Worm (Caenorhabditis elegans) whole organism, early embryonic: ENCODE measurements around the gene T04H1.12.

ENCODE experiments used
- B0310.2 ChIP-seq: sonication (generic microtip); optimal IDR thresholded peaks from 2 replicates; lab custom pipeline; 2016; ENCODE audit warnings: mild to moderate bottlenecking, missing genetic modification characterization, missing compliant biosample characterization
- F13C5.2 ChIP-seq: sonication (generic microtip); optimal IDR thresholded peaks from 2 replicates; lab custom pipeline; 2017; ENCODE audit warnings: mild to moderate bottlenecking, missing genetic modification characterization, inconsistent platforms, missing compliant biosample characterization
- aly-1 ChIP-seq: sonication (generic microtip); optimal IDR thresholded peaks from 2 replicates; lab custom pipeline; 2016; ENCODE audit warnings: missing genetic modification characterization, missing compliant biosample characterization
- ama-1 ChIP-seq: fragments of 150-350 bp; optimal IDR thresholded peaks from 2 replicates; lab custom pipeline; 2014
- ceh-13 ChIP-seq: fragments of 200-800 bp; sonication (Bioruptor generic); optimal IDR thresholded peaks from 2 replicates; lab custom pipeline; 2018; ENCODE audit warnings: mild to moderate bottlenecking, missing genetic modification characterization, missing compliant biosample characterization
- ceh-36 ChIP-seq: sonication (generic microtip); optimal IDR thresholded peaks from 2 replicates; lab custom pipeline; 2016; ENCODE audit warnings: missing genetic modification characterization, inconsistent platforms, missing compliant biosample characterization
- ets-7 ChIP-seq: sonication (generic microtip); optimal IDR thresholded peaks from 2 replicates; lab custom pipeline; 2016; ENCODE audit warnings: missing genotype, missing genetic modification characterization, missing compliant biosample characterization
- flt-1 ChIP-seq: fragments of 200-800 bp; sonication (Bioruptor generic); IDR thresholded peaks from 2 replicates; pipeline ENCODE4 v1.3.6; 2022; ENCODE audit warnings: missing genetic modification characterization, missing compliant biosample characterization
- hmbx-1 ChIP-seq: sonication (generic microtip); optimal IDR thresholded peaks from 2 replicates; lab custom pipeline; 2016; ENCODE audit warnings: mild to moderate bottlenecking, missing genetic modification characterization, missing compliant biosample characterization
- hmg-4 ChIP-seq: fragments of 200-800 bp; sonication (Bioruptor generic); optimal IDR thresholded peaks from 2 replicates; lab custom pipeline; 2018; ENCODE audit warnings: mild to moderate bottlenecking, missing genetic modification characterization, missing compliant biosample characterization
- hnd-1 ChIP-seq: sonication (generic microtip); optimal IDR thresholded peaks from 2 replicates; lab custom pipeline; 2016; ENCODE audit warnings: missing genetic modification characterization, missing compliant biosample characterization
- pes-1 ChIP-seq: fragments of 200-800 bp; sonication (Bioruptor generic); IDR thresholded peaks from 2 replicates; pipeline ENCODE4 v1.3.6; 2022; ENCODE audit warnings: missing genetic modification reagents, missing genetic modification characterization, missing compliant biosample characterization
- scrt-1 ChIP-seq: fragments of 200-800 bp; sonication (Bioruptor generic); IDR thresholded peaks from 2 replicates; pipeline ENCODE4 v1.3.6; 2022; ENCODE audit warnings: missing genetic modification characterization, missing compliant biosample characterization
- sea-1 ChIP-seq: fragments of 200-800 bp; sonication (Bioruptor generic); conservative IDR thresholded peaks from 2 replicates; pipeline ENCODE4 v1.3.6; 2022; ENCODE audit warnings: missing genetic modification characterization, missing compliant biosample characterization
- tbx-11 ChIP-seq: fragments of 200-800 bp; sonication (Bioruptor generic); IDR thresholded peaks from 2 replicates; pipeline ENCODE4 v1.3.6; 2022; ENCODE audit warnings: missing genetic modification characterization, missing compliant biosample characterization
- tbx-37 ChIP-seq: fragments of 200-800 bp; sonication (Bioruptor generic); conservative IDR thresholded peaks from 2 replicates; pipeline ENCODE4 v1.3.6; 2022; ENCODE audit warnings: missing genetic modification reagents, missing genetic modification characterization, missing compliant biosample characterization
- tra-4 ChIP-seq: sonication (generic microtip); optimal IDR thresholded peaks from 2 replicates; lab custom pipeline; 2017; ENCODE audit warnings: missing genetic modification characterization, missing compliant biosample characterization

Gene T04H1.12

ce11 chrV:12255343-12255742 is at the start of gene T04H1.12:
TSS of gene T04H1.12 (plus strand) at chrV:12255643.
- TF ChIP-seq tbx-37 (GFP tag; lab: Robert Waterston, UW) (no peak), flt-1 (GFP tag; lab: Robert Waterston, UW) (no peak), pes-1 (no peak), B0310.2 (tag; lab: Kevin White, UChicago) (no peak), F13C5.2 (no peak), ets-7 (tag; lab: Kevin White, UChicago) (no peak), ama-1 (lab: Kevin White, UChicago) (no peak), sea-1 (GFP tag; lab: Robert Waterston, UW) (no peak), hnd-1 (tag; lab: Kevin White, UChicago) (no peak), ceh-36 (tag; lab: Kevin White, UChicago) (no peak), ceh-13 (no peak), scrt-1 (GFP tag; lab: Robert Waterston, UW) (no peak), aly-1 (no peak), hmg-4 (no peak), tbx-11 (GFP tag; lab: Robert Waterston, UW) (no peak), hmbx-1 (no peak), tra-4 (no peak)

DNA sequence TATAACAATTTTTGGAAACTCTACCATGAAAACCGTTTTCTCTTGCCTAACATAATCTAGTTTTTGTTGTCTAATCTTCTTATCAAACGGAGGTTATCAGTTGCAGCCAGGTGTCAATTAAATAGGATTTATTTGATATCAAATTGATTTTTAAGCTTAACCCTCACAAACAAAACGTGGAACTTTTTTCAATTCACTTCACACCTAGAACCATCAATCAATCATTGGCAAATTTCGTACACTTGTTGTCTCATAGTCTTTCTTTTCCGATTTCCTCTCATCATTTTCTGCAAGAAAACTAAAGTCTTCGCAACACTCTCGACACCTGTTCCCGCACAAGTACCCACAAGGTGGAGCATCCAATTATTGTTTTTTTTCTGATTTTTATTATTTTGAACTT is 46.8 kb upstream of the T04H1.12 start:
- no peak for TF ChIP-seq flt-1 (GFP tag; lab: Robert Waterston, UW)
- no peak for TF ChIP-seq F13C5.2
- no peak for TF ChIP-seq tbx-11 (GFP tag; lab: Robert Waterston, UW)

- TF ChIP-seq scrt-1 (GFP tag; lab: Robert Waterston, UW) = no peak
- no peak for TF ChIP-seq flt-1 (GFP tag; lab: Robert Waterston, UW)
- TF ChIP-seq tra-4 = no peak
- no peak for TF ChIP-seq pes-1
- TF ChIP-seq tbx-37 (GFP tag; lab: Robert Waterston, UW) = no peak
- TF ChIP-seq ceh-36 (tag; lab: Kevin White, UChicago) = no peak
- TF ChIP-seq hnd-1 (tag; lab: Kevin White, UChicago) = no peak
- TF ChIP-seq B0310.2 (tag; lab: Kevin White, UChicago) = no peak
- no peak for TF ChIP-seq sea-1 (GFP tag; lab: Robert Waterston, UW)
- TF ChIP-seq ets-7 (tag; lab: Kevin White, UChicago) = no peak
- TF ChIP-seq ceh-13 = no peak
- no peak for TF ChIP-seq hmg-4
- no peak for TF ChIP-seq tbx-11 (GFP tag; lab: Robert Waterston, UW)
These were observed 45.5 kb upstream of the T04H1.12 start for ce11 chrV:12209951-12210350.

- TF ChIP-seq pes-1 = no peak
- TF ChIP-seq tra-4 = no peak
- TF ChIP-seq tbx-37 (GFP tag; lab: Robert Waterston, UW) = no peak
- TF ChIP-seq scrt-1 (GFP tag; lab: Robert Waterston, UW) = no peak
- TF ChIP-seq ceh-36 (tag; lab: Kevin White, UChicago) = no peak
- TF ChIP-seq aly-1 = no peak
- no peak for TF ChIP-seq tbx-11 (GFP tag; lab: Robert Waterston, UW)
- TF ChIP-seq ceh-13 = no peak
- TF ChIP-seq hmg-4 = no peak
- no peak for TF ChIP-seq ama-1 (lab: Kevin White, UChicago)
- TF ChIP-seq B0310.2 (tag; lab: Kevin White, UChicago) = no peak
- TF ChIP-seq hmbx-1 = no peak
- no peak for TF ChIP-seq hnd-1 (tag; lab: Kevin White, UChicago)
- TF ChIP-seq sea-1 (GFP tag; lab: Robert Waterston, UW) = no peak
- TF ChIP-seq F13C5.2 = no peak
- no peak for TF ChIP-seq ets-7 (tag; lab: Kevin White, UChicago)
- no peak for TF ChIP-seq flt-1 (GFP tag; lab: Robert Waterston, UW)
These were observed 44.4 kb upstream of the T04H1.12 start for ce11 chrV:12211090-12211489.

ce11 chrV:12213027-12213426 is 42.4 kb upstream of the T04H1.12 start, which contains the start of gene vab-8:
TSS of gene vab-8 (plus strand) at chrV:12213327.
- TF ChIP-seq pes-1 (no peak), ets-7 (tag; lab: Kevin White, UChicago) (no peak), hnd-1 (tag; lab: Kevin White, UChicago) (no peak), ama-1 (lab: Kevin White, UChicago) (no peak), sea-1 (GFP tag; lab: Robert Waterston, UW) (no peak), scrt-1 (GFP tag; lab: Robert Waterston, UW) (no peak), ceh-13 (no peak), aly-1 (no peak), ceh-36 (tag; lab: Kevin White, UChicago) (no peak), tbx-11 (GFP tag; lab: Robert Waterston, UW) (no peak), hmbx-1 (no peak), flt-1 (GFP tag; lab: Robert Waterston, UW) (no peak)

DNA sequence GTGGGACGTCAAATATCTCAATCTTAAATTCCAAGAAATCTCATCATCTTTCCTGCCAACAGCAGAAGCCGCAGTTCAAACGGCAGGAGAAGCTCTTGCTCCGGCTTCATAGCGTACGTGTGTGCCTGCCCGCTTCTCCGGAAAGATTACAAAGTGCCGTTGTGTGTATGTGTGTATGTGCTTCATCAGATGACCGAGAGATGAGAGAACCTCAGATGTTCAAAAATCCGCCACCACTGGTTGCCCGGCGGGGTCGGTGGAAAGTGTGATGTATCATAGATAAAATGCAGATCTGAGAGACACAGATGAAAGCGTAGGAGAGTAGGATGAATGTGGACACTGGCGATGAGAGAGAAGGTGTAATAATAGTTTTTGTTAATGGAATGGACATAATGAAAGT is 22.0 kb upstream of the T04H1.12 start:
- TF ChIP-seq sea-1 (GFP tag; lab: Robert Waterston, UW) (no peak), tbx-37 (GFP tag; lab: Robert Waterston, UW) (no peak), ceh-13 (no peak), tra-4 (no peak), aly-1 (no peak), ceh-36 (tag; lab: Kevin White, UChicago) (no peak)

DNA sequence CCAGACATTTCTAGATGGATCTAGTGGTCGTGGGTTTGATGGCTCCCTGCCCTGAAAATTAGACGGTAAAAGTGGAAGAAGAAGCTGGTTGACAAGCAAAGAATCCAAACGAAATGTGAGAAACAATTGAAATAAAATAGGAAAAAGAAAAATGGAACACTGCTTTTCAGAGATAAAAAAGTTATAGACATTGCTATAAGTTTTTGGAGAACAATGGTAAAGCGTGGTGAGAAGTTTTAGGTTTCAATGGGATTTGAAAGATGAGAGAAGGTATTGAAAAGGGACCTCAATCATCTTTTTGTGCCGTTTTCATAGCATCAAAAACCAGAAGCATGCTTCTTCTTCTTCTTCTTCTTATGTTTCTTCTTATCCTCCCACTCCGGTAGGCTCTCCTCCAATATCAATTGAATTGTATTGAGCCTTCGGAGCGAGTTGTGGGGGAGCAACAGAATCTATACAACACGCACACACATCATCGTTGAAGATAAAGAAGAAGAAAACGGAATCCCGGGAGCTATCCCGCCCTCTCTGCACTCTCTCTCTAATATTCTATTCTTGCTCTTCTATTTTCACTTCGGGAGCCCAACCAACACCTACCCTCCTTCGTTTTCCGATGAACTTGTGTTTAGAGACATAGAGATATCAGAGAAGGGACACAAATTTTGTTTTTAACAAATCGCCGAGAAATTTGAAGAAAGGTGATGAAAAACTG is 21.0 kb upstream of the T04H1.12 start, which contains the start of gene myo-3:
TSS of gene myo-3 (minus strand) at position 51 of the 712 bp plus-strand sequence.
- TF ChIP-seq hnd-1 (tag; lab: Kevin White, UChicago) = no peak
- no peak for TF ChIP-seq ama-1 (lab: Kevin White, UChicago)
- no peak for TF ChIP-seq ets-7 (tag; lab: Kevin White, UChicago)
- no peak for TF ChIP-seq F13C5.2
- no peak for TF ChIP-seq sea-1 (GFP tag; lab: Robert Waterston, UW)
- TF ChIP-seq ceh-36 (tag; lab: Kevin White, UChicago) = no peak
- no peak for TF ChIP-seq scrt-1 (GFP tag; lab: Robert Waterston, UW)
- TF ChIP-seq tbx-11 (GFP tag; lab: Robert Waterston, UW) = no peak
- no peak for TF ChIP-seq flt-1 (GFP tag; lab: Robert Waterston, UW)
- TF ChIP-seq B0310.2 (tag; lab: Kevin White, UChicago) = no peak
- TF ChIP-seq aly-1 = no peak
- TF ChIP-seq hmg-4 = no peak
- TF ChIP-seq tra-4 = no peak
- TF ChIP-seq tbx-37 (GFP tag; lab: Robert Waterston, UW) = no peak
- no peak for TF ChIP-seq pes-1
- no peak for TF ChIP-seq ceh-13
- no peak for TF ChIP-seq hmbx-1
